Fruit fly (Drosophila melanogaster): Measurements from ENCODE around the gene CG33783.

Gene CG33783

DNA sequence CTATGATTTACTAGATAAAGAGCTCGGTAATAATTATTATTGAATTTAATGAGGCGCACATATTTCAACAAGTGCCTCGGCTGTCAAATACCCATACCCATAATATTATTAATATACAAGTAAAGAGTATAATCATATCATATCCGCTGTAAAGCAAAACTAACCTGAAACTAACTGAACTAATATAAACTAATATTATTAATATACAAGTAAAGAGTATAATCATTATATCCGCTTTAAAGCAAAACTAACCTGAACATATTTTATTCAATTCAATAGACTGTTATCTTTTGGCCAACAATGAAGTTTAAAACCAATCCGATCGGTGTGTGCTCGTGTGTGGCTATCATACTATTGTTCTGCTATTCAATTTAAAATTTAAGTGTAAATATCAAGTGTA is at the start of gene CG33783:
CG33783 (plus strand) TSS at position 301 of the 400 bp plus-strand sequence.
- TF ChIP-seq Dll (optimal IDR thresholded peaks at IDR 0.05) = no peak
- no peak for TF ChIP-seq psq (optimal IDR thresholded peaks at IDR 0.05)
- TF ChIP-seq pan (optimal IDR thresholded peaks at IDR 0.05) = no peak
- TF ChIP-seq CG8478 (optimal IDR thresholded peaks at IDR 0.05) = no peak
- no peak for TF ChIP-seq EcR (GFP tag; optimal IDR thresholded peaks at IDR 0.05)

DNA sequence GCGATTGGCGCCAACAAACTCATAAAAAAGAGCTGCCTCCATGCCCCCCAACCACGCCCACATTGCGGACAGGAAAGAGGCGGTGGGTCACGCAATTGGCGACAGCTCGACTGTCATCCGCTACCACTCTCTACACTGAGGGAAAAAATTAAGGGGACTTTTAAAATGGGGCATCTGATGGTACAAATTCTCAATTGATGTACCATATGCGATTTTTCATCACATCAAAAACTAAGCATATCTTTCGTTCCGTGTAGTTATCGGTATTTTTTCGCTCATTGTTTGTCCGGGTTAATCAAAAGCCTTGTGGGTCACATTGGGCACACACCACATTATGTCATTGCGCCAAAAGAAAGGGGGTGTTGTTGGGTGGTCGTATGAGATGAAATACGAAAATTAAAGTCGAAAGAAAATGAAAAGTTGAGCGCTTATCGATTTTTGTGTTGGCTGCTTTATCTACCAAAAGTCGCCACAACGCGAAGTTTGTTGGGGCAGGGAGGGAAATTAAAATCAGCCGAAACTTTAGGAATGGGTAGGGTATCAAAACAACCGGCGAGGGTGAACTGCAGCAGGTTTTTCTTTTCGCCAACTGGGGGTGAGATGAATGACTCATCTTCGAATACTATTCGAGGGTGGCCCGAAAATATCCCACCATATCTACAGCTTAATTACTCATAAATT is 42.4 kb upstream of the CG33783 start:
- TF ChIP-seq Dll (optimal IDR thresholded peaks at IDR 0.05) (no peak), CG8478 (optimal IDR thresholded peaks at IDR 0.05) (no peak), pan (optimal IDR thresholded peaks at IDR 0.05) (no peak), usp (GFP tag; optimal IDR thresholded peaks at IDR 0.05) (no peak), EcR (GFP tag; optimal IDR thresholded peaks at IDR 0.05) (no peak), psq (optimal IDR thresholded peaks at IDR 0.05) (no peak)

DNA sequence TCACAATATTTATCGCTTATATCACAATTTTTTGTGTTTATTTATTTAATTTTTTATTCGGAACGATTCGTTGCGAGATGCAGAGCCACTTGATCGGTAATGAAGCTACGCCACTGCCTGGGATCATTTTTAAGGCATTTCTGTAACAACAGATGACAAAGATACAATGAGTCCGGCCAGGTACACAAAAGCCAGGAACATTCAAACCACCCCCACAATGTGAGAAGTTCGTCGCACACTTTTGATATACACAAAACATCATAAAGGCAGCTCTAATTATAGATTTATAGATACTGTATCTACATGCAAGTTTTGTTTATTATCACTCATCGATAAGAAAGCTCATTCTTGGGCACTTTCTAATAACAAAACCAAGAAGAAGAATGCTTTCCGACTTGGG is 41.5 kb upstream of the CG33783 start, which contains the start of gene CG31407:
CG31407 (minus strand) TSS at position 101 of the 400 bp plus-strand sequence.
- TF ChIP-seq psq (optimal IDR thresholded peaks at IDR 0.05) (no peak), pan (optimal IDR thresholded peaks at IDR 0.05) (no peak), EcR (GFP tag; optimal IDR thresholded peaks at IDR 0.05) (no peak), CG8478 (optimal IDR thresholded peaks at IDR 0.05) (no peak), usp (GFP tag; optimal IDR thresholded peaks at IDR 0.05) (no peak), Dll (optimal IDR thresholded peaks at IDR 0.05) (no peak)

DNA sequence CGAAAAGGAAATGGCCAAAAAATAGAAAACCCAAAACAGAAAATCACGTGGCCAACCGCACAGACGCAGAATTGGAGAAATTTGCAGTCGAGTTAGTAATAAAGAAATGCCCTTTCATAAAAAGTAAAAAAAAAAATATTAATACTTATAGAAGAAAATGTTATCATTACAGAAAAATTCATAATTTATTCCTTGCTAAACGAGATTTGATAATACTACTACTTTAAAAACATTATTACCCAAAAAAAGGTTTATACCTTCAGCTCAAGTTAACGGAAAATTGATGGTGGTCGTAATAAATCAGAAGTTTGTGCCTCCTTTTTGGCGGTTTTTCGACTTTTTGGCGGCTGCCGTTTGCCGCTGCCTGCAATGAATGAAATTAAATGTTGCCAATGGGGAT is 38.2 kb upstream of the CG33783 start:
- no peak for TF ChIP-seq pan (optimal IDR thresholded peaks at IDR 0.05)

DNA sequence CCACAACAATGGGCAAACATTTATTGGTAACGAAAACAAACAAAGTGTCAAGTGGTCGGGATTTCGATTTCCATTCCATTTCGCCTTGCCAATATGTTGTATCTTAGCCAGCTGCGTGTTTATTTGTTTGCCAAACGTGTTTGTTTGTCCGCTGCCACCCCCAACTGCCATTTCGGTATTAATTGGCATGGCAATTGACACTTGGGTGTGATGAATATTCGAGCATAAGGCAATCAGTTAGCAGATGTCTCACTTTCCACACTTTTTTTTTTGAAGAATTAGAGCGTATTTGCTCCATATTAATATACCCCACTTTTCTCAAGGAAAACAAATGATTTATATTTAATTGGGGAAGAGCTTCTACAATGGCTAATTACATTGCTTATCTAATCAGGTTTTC is 35.1 kb upstream of the CG33783 start:
- TF ChIP-seq EcR (GFP tag; optimal IDR thresholded peaks at IDR 0.05) (no peak), pan (optimal IDR thresholded peaks at IDR 0.05) (no peak), psq (optimal IDR thresholded peaks at IDR 0.05) (no peak), Dll (optimal IDR thresholded peaks at IDR 0.05) (no peak), usp (GFP tag; optimal IDR thresholded peaks at IDR 0.05) (no peak), CG8478 (optimal IDR thresholded peaks at IDR 0.05) (no peak)

DNA sequence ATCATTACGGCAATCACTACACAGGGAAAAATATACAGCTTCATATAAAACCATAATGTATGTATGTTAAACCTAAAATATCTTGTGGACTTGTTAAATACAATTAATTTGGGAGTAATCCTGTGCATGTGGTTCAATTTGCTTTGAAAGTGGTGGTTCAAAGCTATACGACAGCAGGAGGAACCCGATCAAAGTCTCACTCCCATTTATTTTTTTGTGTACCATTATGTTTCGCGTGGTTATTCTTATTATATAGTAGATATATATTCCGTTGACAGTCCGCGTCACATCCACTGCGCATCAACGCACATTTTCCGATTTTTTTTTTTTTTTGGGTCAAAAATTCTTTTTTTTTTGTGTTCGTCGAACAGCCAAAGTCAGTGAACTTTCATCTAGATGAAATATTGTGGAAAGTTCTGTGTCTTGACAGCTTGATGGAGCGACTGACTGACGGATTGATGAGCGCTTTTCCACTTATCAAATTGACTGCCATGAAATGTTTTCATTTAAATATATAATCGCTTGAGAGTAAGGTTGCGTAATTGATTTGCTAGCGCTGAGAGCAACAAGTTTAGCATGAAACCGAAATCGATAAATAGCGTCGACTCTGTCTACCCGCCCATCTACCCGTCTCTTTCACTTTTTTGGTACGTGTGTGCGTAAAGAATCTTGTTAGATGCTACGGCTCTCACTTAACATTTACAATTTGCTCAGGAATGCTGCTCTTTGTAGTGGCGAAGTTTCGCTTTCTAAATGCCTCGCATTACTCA is 33.4 kb upstream of the CG33783 start:
- TF ChIP-seq pan (optimal IDR thresholded peaks at IDR 0.05) (no peak), CG8478 (optimal IDR thresholded peaks at IDR 0.05) (no peak), psq (optimal IDR thresholded peaks at IDR 0.05) (no peak)

DNA sequence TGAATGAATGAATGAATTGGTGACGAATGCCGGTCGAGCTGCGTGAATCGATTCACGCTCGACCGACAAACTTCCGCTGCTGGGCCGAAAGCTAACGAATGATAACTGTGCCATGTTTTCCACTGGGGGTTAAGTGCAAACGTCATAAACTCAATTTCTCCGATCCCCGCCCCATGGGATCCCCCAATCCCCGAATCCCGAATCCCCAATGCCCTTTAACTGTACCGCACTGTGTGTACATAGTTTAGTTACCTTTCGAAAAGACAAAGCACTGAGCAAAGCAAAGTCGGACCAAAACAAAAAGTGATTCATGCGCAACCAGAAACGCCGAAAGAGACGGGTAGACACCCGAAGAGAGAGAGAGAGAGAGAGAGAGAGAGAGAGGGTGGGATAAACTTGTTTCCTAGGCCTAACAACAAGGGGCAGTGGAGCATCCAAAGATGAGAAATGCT is 31.5 kb upstream of the CG33783 start:
- TF ChIP-seq pan (optimal IDR thresholded peaks at IDR 0.05) = no peak
- no peak for TF ChIP-seq usp (GFP tag; optimal IDR thresholded peaks at IDR 0.05)
- TF ChIP-seq EcR (GFP tag; optimal IDR thresholded peaks at IDR 0.05) = no peak
- no peak for TF ChIP-seq Dll (optimal IDR thresholded peaks at IDR 0.05)
- no peak for TF ChIP-seq CG8478 (optimal IDR thresholded peaks at IDR 0.05)
- TF ChIP-seq psq (optimal IDR thresholded peaks at IDR 0.05) = no peak

DNA sequence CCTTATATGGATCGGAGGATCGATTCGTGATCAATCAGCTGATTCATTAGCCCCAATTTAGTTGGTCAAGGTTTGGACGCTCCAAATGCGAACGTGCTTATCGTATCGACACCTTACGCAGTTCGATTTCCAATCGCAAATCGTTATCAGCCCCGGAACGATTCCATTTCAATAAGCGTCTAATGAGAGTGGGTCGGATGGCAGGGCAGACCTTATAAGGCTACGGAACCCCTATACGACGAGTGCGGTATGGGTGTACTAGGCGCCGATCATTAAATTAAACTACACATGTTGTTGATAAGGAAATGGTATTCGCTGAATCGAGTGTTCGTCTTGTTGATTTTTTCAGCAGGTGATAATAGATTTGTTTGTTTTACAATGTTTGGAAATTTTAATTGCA is 30.8 kb upstream of the CG33783 start:
- TF ChIP-seq Dll (optimal IDR thresholded peaks at IDR 0.05) (no peak), EcR (GFP tag; optimal IDR thresholded peaks at IDR 0.05) (no peak), CG8478 (optimal IDR thresholded peaks at IDR 0.05) (no peak), pan (optimal IDR thresholded peaks at IDR 0.05) (no peak), psq (optimal IDR thresholded peaks at IDR 0.05) (no peak), usp (GFP tag; optimal IDR thresholded peaks at IDR 0.05) (no peak)

DNA sequence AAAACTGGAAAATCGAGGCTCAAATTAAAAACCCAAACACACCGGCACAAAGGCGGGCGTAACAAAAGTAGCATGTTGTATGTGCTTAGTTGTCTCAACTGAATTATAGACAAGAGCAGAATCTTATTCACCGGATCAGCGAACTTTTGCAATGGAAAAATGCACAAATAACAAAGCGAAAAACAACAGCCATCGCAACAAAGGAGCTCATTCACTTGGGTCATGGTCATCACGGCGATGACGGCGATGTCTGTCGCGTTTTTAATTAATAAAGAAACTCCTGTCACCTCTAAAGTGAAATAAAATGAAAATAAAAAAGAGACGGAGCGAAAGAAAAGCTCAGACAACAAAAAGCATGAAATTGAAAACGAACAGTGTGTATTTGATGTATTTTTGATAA is 27.4 kb upstream of the CG33783 start:
- TF ChIP-seq usp (GFP tag; optimal IDR thresholded peaks at IDR 0.05) (no peak), EcR (GFP tag; optimal IDR thresholded peaks at IDR 0.05) (no peak), pan (optimal IDR thresholded peaks at IDR 0.05) (no peak), psq (optimal IDR thresholded peaks at IDR 0.05) (no peak)

DNA sequence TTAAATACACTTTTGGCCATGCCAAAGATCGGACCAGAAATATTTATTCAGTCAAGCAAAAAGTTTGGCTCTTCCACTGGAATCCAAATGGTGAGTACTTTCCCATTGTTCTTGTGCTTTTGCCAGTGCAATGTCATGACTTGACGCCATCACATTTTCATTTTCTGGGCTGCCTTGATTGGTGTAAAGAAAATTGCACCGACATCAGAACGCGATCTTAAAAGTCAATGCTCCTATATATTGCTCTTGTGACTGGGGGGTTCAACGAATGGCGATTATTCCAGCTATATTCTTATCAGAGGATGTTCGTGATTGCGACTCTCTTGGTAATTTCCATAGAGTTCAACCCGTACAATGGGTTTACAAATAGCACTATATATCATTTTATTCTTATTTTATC is 26.1 kb upstream of the CG33783 start:
- no peak for TF ChIP-seq CG8478 (optimal IDR thresholded peaks at IDR 0.05)
- TF ChIP-seq usp (GFP tag; optimal IDR thresholded peaks at IDR 0.05) = no peak
- TF ChIP-seq psq (optimal IDR thresholded peaks at IDR 0.05) = no peak
- TF ChIP-seq pan (optimal IDR thresholded peaks at IDR 0.05) = no peak
- no peak for TF ChIP-seq Dll (optimal IDR thresholded peaks at IDR 0.05)
- TF ChIP-seq EcR (GFP tag; optimal IDR thresholded peaks at IDR 0.05) = peak; percentile 57 to 64

DNA sequence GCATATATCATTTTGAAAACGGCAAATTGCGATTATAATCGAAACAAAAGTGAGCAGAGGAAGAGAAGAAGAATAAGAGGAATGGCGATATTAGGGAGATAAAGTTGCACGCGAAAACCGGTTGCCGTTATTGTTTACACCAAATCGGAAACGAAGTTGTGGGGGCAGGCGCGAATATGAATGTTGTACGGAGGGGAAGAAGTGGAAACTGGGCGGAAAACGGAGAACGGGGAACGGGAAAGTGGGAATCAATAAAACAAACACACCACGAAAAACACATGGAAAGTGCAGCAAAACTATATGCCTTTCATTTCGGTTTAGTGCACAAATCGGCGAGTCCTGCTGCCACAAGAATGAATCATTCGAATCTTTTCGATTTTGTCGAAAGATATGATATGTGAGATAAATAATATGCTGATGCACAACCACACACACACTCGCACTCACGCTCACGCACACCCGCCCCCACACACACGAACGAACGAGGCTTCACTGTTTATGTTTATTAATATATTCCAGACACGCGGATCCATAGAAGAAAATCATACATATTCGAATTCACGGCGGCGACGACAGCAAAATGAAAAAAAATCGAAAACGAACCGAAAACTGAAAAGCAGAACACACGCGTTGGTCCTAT is 24.4 kb upstream of the CG33783 start:
- TF ChIP-seq pan (optimal IDR thresholded peaks at IDR 0.05) (no peak), usp (GFP tag; optimal IDR thresholded peaks at IDR 0.05) (no peak), EcR (GFP tag; optimal IDR thresholded peaks at IDR 0.05) (no peak), Dll (optimal IDR thresholded peaks at IDR 0.05) (no peak), CG8478 (optimal IDR thresholded peaks at IDR 0.05) (no peak)

DNA sequence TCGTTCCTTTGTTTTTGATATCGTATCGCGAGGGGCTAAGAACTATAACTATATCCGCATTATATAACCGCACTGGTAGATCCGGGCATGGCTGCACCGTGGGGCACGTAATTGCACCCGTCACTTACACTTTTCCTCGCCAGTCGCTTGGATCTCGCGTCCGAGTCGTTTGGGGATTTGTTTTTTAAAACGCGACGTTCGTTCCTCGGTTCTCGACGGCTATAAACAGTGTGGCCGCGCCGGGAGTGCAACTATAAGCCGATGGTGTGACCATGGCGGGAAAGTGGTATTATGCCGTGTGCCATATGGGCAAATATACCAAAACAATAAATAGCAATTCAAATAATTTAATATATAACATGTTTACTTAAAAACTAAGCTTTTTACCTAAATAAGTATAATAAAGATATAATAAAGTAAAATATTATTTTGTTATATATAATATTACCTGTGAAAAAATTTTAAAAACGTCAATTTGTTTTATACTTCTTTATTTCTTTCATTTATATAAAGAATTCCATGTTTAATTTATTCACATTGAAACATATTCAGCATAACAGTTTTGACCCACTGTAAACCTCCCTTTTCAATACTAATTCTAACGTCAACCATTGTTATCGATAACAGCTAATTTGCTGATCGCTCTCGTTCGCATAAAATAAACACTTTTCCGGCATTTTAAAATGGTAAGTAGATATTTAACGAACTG is 23.8 kb upstream of the CG33783 start, which contains the start of the genes Mical and CG3909:
Mical (minus strand) TSS at position 232 of the 709 bp plus-strand sequence.
CG3909 (plus strand) TSS at position 607 of the 709 bp plus-strand sequence.
- TF ChIP-seq Dll (optimal IDR thresholded peaks at IDR 0.05) = no peak
- TF ChIP-seq CG8478 (optimal IDR thresholded peaks at IDR 0.05) = no peak
- no peak for TF ChIP-seq EcR (GFP tag; optimal IDR thresholded peaks at IDR 0.05)
- no peak for TF ChIP-seq pan (optimal IDR thresholded peaks at IDR 0.05)
- no peak for TF ChIP-seq psq (optimal IDR thresholded peaks at IDR 0.05)
- TF ChIP-seq usp (GFP tag; optimal IDR thresholded peaks at IDR 0.05) = no peak

All from whole organism.